Worm (Caenorhabditis elegans): Measurements from ENCODE around the gene F43C11.3.

- TF ChIP-seq nhr-237 (tag; optimal IDR thresholded peaks at IDR 0.05) (no peak), pha-4 (tag; optimal IDR thresholded peaks at IDR 0.05) (no peak), lsy-2 (tag; optimal IDR thresholded peaks at IDR 0.05) (no peak), unc-62 (GFP tag; optimal IDR thresholded peaks at IDR 0.05) (no peak), cnd-1 (tag; optimal IDR thresholded peaks at IDR 0.05) (no peak), snpc-4 (tag; optimal IDR thresholded peaks at IDR 0.05) (no peak), unc-120 (tag; optimal IDR thresholded peaks at IDR 0.05; ENCODE audit: poor library complexity, severe bottlenecking) (no peak), nhr-2 (tag; optimal IDR thresholded peaks at IDR 0.05) (no peak)
Observed at ce11 chrII:2330462-2330861, 22.6 kb upstream of the F43C11.3 start.

Data from whole organism, mixed stage, embryonic.